Worm (Caenorhabditis elegans) whole organism, L2 larva: ENCODE results near the gene ltd-1.

ENCODE experiments used
- ceh-16 ChIP-seq: fragments of 150-350 bp; optimal IDR thresholded peaks from 2 replicates; lab custom pipeline; 2014; ENCODE audit warnings: missing biosample characterization, missing genetic modification characterization
- elt-1 ChIP-seq: fragments of 150-350 bp; optimal IDR thresholded peaks from 2 replicates; lab custom pipeline; 2014; ENCODE audit warnings: missing biosample characterization, missing genetic modification characterization
- elt-3 ChIP-seq: sonication (generic microtip); optimal IDR thresholded peaks from 2 replicates; lab custom pipeline; 2017; ENCODE audit warnings: missing biosample characterization, missing genetic modification characterization
- fos-1 ChIP-seq: fragments of 150-350 bp; optimal IDR thresholded peaks from 2 replicates; lab custom pipeline; 2014; ENCODE audit warnings: missing biosample characterization, missing genetic modification characterization
- mab-5 ChIP-seq: fragments of 150-350 bp; optimal IDR thresholded peaks from 2 replicates; lab custom pipeline; 2014; ENCODE audit warnings: missing biosample characterization, missing genetic modification characterization
- nhr-77 ChIP-seq: fragments of 150-350 bp; optimal IDR thresholded peaks from 2 replicates; lab custom pipeline; 2014; ENCODE audit warnings: missing biosample characterization, missing genetic modification characterization
- unc-39 ChIP-seq: fragments of 150-350 bp; optimal IDR thresholded peaks from 2 replicates; lab custom pipeline; 2014; ENCODE audit warnings: missing biosample characterization, missing genetic modification characterization
- unc-62 ChIP-seq: fragments of 150-350 bp; optimal IDR thresholded peaks from 2 replicates; lab custom pipeline; 2014; ENCODE audit warnings: missing biosample characterization, missing genetic modification reagents, missing genetic modification characterization
- ztf-11 ChIP-seq: sonication (generic microtip); optimal IDR thresholded peaks from 2 replicates; lab custom pipeline; 2017; ENCODE audit warnings: missing biosample characterization, missing genetic modification characterization

- no peak for TF ChIP-seq elt-3 (tag; lab: Kevin White, UChicago)
- TF ChIP-seq ztf-11: no peak
- peak; percentile 94 for TF ChIP-seq fos-1 (tag; lab: Kevin White, UChicago)
- no peak for TF ChIP-seq unc-62
- TF ChIP-seq ceh-16 (tag; lab: Kevin White, UChicago): no peak
- TF ChIP-seq nhr-77 (tag; lab: Kevin White, UChicago): no peak
- TF ChIP-seq unc-39: no peak
- TF ChIP-seq elt-1: no peak
- no peak for TF ChIP-seq mab-5 (tag; lab: Kevin White, UChicago)
Measured at ce11 chrII:8127290-8127689, 34.7 kb upstream of the ltd-1 start.
